Worm (Caenorhabditis elegans): ENCODE results near the gene slfl-5.

Gene slfl-5

ce11 chrV:12255343-12255742 is 10.5 kb upstream of the slfl-5 start, which contains the start of gene T04H1.12:
Gene T04H1.12 (plus strand): TSS chrV:12255643.
- TF ChIP-seq peb-1 (tag; optimal IDR thresholded peaks at IDR 0.05) = no peak
- TF ChIP-seq R02D3.7 (tag; optimal IDR thresholded peaks at IDR 0.05) = no peak
- TF ChIP-seq nhr-25 (tag; optimal IDR thresholded peaks at IDR 0.05) = no peak
- TF ChIP-seq C34F6.9 (tag; optimal IDR thresholded peaks at IDR 0.05) = no peak
- no peak for TF ChIP-seq elt-3 (tag; optimal IDR thresholded peaks at IDR 0.05)
- no peak for TF ChIP-seq lin-13 (GFP tag; optimal IDR thresholded peaks at IDR 0.05)
- TF ChIP-seq ztf-1 (GFP tag; conservative IDR thresholded peaks at IDR 0.05) = no peak
- no peak for TF ChIP-seq sma-3 (GFP tag; optimal IDR thresholded peaks at IDR 0.05)
- TF ChIP-seq alr-1 (tag; optimal IDR thresholded peaks at IDR 0.05) = no peak
- no peak for TF ChIP-seq ceh-16 (tag; optimal IDR thresholded peaks at IDR 0.05)
- TF ChIP-seq mdl-1 (tag; optimal IDR thresholded peaks at IDR 0.05) = no peak
- TF ChIP-seq nhr-237 (tag; optimal IDR thresholded peaks at IDR 0.05) = no peak
- TF ChIP-seq Y55F3AM.14 (GFP tag; optimal IDR thresholded peaks at IDR 0.05) = no peak
- TF ChIP-seq dmd-4 (tag; optimal IDR thresholded peaks at IDR 0.05) = no peak
- TF ChIP-seq nhr-12 (tag; optimal IDR thresholded peaks at IDR 0.05) = no peak

- TF ChIP-seq sem-4 (tag; optimal IDR thresholded peaks at IDR 0.05) (no peak), unc-39 (tag; optimal IDR thresholded peaks at IDR 0.05) (no peak), elt-1 (tag; optimal IDR thresholded peaks at IDR 0.05) (no peak), nhr-129 (tag; optimal IDR thresholded peaks at IDR 0.05) (no peak), elt-3 (tag; optimal IDR thresholded peaks at IDR 0.05) (no peak), R02D3.7 (tag; optimal IDR thresholded peaks at IDR 0.05) (no peak), nhr-21 (tag; optimal IDR thresholded peaks at IDR 0.05) (no peak), unc-55 (GFP tag; optimal IDR thresholded peaks at IDR 0.05) (no peak), ztf-11 (tag; optimal IDR thresholded peaks at IDR 0.05) (no peak), nhr-25 (tag; optimal IDR thresholded peaks at IDR 0.05) (no peak), dmd-4 (tag; optimal IDR thresholded peaks at IDR 0.05) (no peak), nhr-6 (tag; optimal IDR thresholded peaks at IDR 0.05) (no peak), snpc-4 (tag; optimal IDR thresholded peaks at IDR 0.05) (no peak), C34F6.9 (tag; optimal IDR thresholded peaks at IDR 0.05) (no peak), crh-2 (tag; optimal IDR thresholded peaks at IDR 0.05) (no peak), mab-5 (tag; optimal IDR thresholded peaks at IDR 0.05) (no peak), sma-9 (GFP tag; optimal IDR thresholded peaks at IDR 0.05) (no peak), sma-9 (tag; optimal IDR thresholded peaks at IDR 0.05) (no peak), ceh-16 (tag; optimal IDR thresholded peaks at IDR 0.05) (no peak), nhr-11 (tag; optimal IDR thresholded peaks at IDR 0.05) (no peak), nhr-10 (tag; optimal IDR thresholded peaks at IDR 0.05) (no peak)
These were observed 7.4 kb upstream of the slfl-5 start, which contains the start of gene lrx-1 for ce11 chrV:12252272-12252671. Gene lrx-1 (plus strand): TSS chrV:12252572.

ce11 chrV:12251041-12251440 is 6.2 kb upstream of the slfl-5 start, which contains the start of gene T04H1.5:
Gene T04H1.5 (plus strand): TSS chrV:12251341.
- TF ChIP-seq lin-11 (tag; optimal IDR thresholded peaks at IDR 0.05) (no peak), unc-39 (tag; optimal IDR thresholded peaks at IDR 0.05) (no peak)

ce11 chrV:12245777-12246452 is 1.1 kb upstream of the slfl-5 start:
- TF ChIP-seq Y55F3AM.14 (GFP tag; optimal IDR thresholded peaks at IDR 0.05) = no peak
- TF ChIP-seq ztf-11 (tag; optimal IDR thresholded peaks at IDR 0.05) = no peak
- TF ChIP-seq peb-1 (tag; optimal IDR thresholded peaks at IDR 0.05) = no peak
- TF ChIP-seq C34F6.9 (tag; optimal IDR thresholded peaks at IDR 0.05) = peak; percentile 34
- no peak for TF ChIP-seq mbf-1 (tag; optimal IDR thresholded peaks at IDR 0.05)
- TF ChIP-seq nhr-129 (tag; optimal IDR thresholded peaks at IDR 0.05) = peak; percentile 48
- TF ChIP-seq gmeb-1 (tag; optimal IDR thresholded peaks at IDR 0.05) = peak; percentile 13

ce11 chrV:12241126-12241525 is 3.7 kb downstream of the slfl-5 start, which contains the start of gene ttr-22:
Gene ttr-22 (plus strand): TSS chrV:12241426.
- no peak for TF ChIP-seq nhr-129 (tag; optimal IDR thresholded peaks at IDR 0.05)
- no peak for TF ChIP-seq alr-1 (tag; optimal IDR thresholded peaks at IDR 0.05)
- TF ChIP-seq ztf-4 (tag; optimal IDR thresholded peaks at IDR 0.05) = no peak
- TF ChIP-seq elt-1 (tag; optimal IDR thresholded peaks at IDR 0.05) = no peak
- no peak for TF ChIP-seq skn-1 (tag; optimal IDR thresholded peaks at IDR 0.05)
- no peak for TF ChIP-seq nhr-11 (tag; optimal IDR thresholded peaks at IDR 0.05)
